Worm (Caenorhabditis elegans): Measurements from ENCODE around the gene F47B8.8.

Gene F47B8.8

ce11 chrV:14314236-14314635, 17.3 kb upstream of the F47B8.8 start, which contains the start of gene F47B8.1:
Gene F47B8.1 (minus strand): TSS chrV:14314336.
- TF ChIP-seq nhr-85 (tag) (peak; percentile 16), lin-13 (GFP tag; optimal IDR thresholded peaks at IDR 0.05) (no peak), dsc-1 (tag; optimal IDR thresholded peaks at IDR 0.05) (no peak)

- TF ChIP-seq nhr-90 (tag; optimal IDR thresholded peaks at IDR 0.05; ENCODE audit: poor library complexity) (no peak), ceh-63 (GFP tag; optimal IDR thresholded peaks at IDR 0.05) (no peak), blmp-1 (tag; optimal IDR thresholded peaks at IDR 0.05) (no peak), jun-1 (tag; optimal IDR thresholded peaks at IDR 0.05) (no peak), sptf-1 (tag; optimal IDR thresholded peaks at IDR 0.05) (no peak), nhr-77 (tag; optimal IDR thresholded peaks at IDR 0.05) (no peak), nhr-19 (GFP tag; conservative IDR thresholded peaks at IDR 0.05) (no peak), mef-2 (tag; optimal IDR thresholded peaks at IDR 0.05) (no peak), rnt-1 (tag; optimal IDR thresholded peaks at IDR 0.05) (no peak), elt-3 (tag; optimal IDR thresholded peaks at IDR 0.05) (no peak), unc-86 (tag; optimal IDR thresholded peaks at IDR 0.05) (no peak)
Measured at ce11 chrV:14316525-14316924, 15.0 kb upstream of the F47B8.8 start, which contains the start of gene F47B8.2. Gene F47B8.2 (minus strand): TSS chrV:14316625.

ce11 chrV:14317204-14317603, 14.3 kb upstream of the F47B8.8 start:
- TF ChIP-seq C16A3.4 (tag; optimal IDR thresholded peaks at IDR 0.05) (no peak), elt-2 (tag; optimal IDR thresholded peaks at IDR 0.05) (no peak), grh-1 (GFP tag; IDR thresholded peaks at IDR 0.05) (no peak), unc-86 (tag; optimal IDR thresholded peaks at IDR 0.05) (no peak), sup-37 (GFP tag; optimal IDR thresholded peaks at IDR 0.05) (no peak), nhr-28 (tag; optimal IDR thresholded peaks at IDR 0.05) (no peak), lsy-2 (tag; optimal IDR thresholded peaks at IDR 0.05) (peak in 1 of 2 experiments; percentile 23), pqm-1 (tag; optimal IDR thresholded peaks at IDR 0.05) (no peak), lin-15B (tag; optimal IDR thresholded peaks at IDR 0.05) (no peak), snpc-4 (tag; optimal IDR thresholded peaks at IDR 0.05) (no peak), nhr-237 (tag; optimal IDR thresholded peaks at IDR 0.05) (no peak), ets-5 (GFP tag; IDR thresholded peaks at IDR 0.05) (no peak), efl-1 (optimal IDR thresholded peaks at IDR 0.05) (no peak), efl-1 (GFP tag; optimal IDR thresholded peaks at IDR 0.05 in 1 of 2) (peak in 1 of 2 experiments; percentile 2), hpl-2 (GFP tag; optimal IDR thresholded peaks at IDR 0.05) (no peak), nhr-11 (tag; optimal IDR thresholded peaks at IDR 0.05) (no peak), lin-39 (tag; optimal IDR thresholded peaks at IDR 0.05) (no peak), fkh-4 (tag; optimal IDR thresholded peaks at IDR 0.05; ENCODE audit: borderline replicate concordance) (no peak), lin-14 (GFP tag; optimal IDR thresholded peaks at IDR 0.05) (peak; percentile 62), nhr-90 (tag; optimal IDR thresholded peaks at IDR 0.05; ENCODE audit: poor library complexity) (no peak), hlh-4 (tag; optimal IDR thresholded peaks at IDR 0.05) (no peak)

- TF ChIP-seq ceh-90 (tag; optimal IDR thresholded peaks at IDR 0.05) (peak; percentile 3), nhr-20 (tag; optimal IDR thresholded peaks at IDR 0.05) (no peak), mef-2 (tag; optimal IDR thresholded peaks at IDR 0.05) (no peak), dpl-1 (GFP tag; optimal IDR thresholded peaks at IDR 0.05) (no peak), ztf-4 (tag; optimal IDR thresholded peaks at IDR 0.05) (no peak), tbx-2 (tag; optimal IDR thresholded peaks at IDR 0.05) (no peak), blmp-1 (tag; optimal IDR thresholded peaks at IDR 0.05) (no peak), fkh-8 (tag; optimal IDR thresholded peaks at IDR 0.05) (peak; percentile 66), ets-5 (GFP tag; IDR thresholded peaks at IDR 0.05) (no peak), pax-3 (tag; optimal IDR thresholded peaks at IDR 0.05) (peak; percentile 54), irx-1 (tag; optimal IDR thresholded peaks at IDR 0.05) (no peak), zag-1 (tag; optimal IDR thresholded peaks at IDR 0.05) (no peak), ceh-63 (GFP tag; optimal IDR thresholded peaks at IDR 0.05) (no peak), snu-23 (GFP tag; optimal IDR thresholded peaks at IDR 0.05) (no peak), elt-2 (tag; optimal IDR thresholded peaks at IDR 0.05) (no peak)
Measured at ce11 chrV:14317621-14318020, 13.9 kb upstream of the F47B8.8 start.

Measured in whole organism, L1 larva.